Worm (Caenorhabditis elegans): Measurements from ENCODE around the gene rnp-3.

Gene rnp-3

DNA sequence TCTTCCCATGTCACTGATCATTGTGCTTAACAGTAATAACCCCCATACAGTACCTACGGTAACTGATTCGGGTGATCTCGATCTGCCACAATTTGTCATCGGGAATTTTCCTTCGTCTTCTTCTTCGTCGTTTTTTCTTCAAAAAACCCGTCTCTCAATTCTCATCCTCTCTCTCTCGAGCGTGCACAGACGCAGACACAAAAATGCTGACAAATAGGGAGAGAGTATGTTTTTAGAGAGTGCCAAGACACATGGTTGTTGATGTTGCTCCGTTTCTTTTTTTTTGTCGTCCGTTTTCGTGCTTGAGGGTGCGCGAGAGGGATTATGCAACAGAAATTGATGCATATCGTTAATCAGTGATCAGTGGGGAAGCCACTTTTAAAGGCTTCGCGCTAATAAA, 41.5 kb downstream of the rnp-3 start:
- TF ChIP-seq med-1 (GFP tag; optimal IDR thresholded peaks at IDR 0.05; ENCODE audit: insufficient read depth) (no peak), flt-1 (GFP tag; IDR thresholded peaks at IDR 0.05) (no peak), klf-2 (GFP tag; conservative IDR thresholded peaks at IDR 0.05) (no peak), ref-1 (GFP tag; conservative IDR thresholded peaks at IDR 0.05) (no peak), cog-1 (tag; optimal IDR thresholded peaks at IDR 0.05) (no peak), tab-1 (GFP tag; IDR thresholded peaks at IDR 0.05) (no peak), ztf-23 (GFP tag; IDR thresholded peaks at IDR 0.05) (no peak), ztf-29 (GFP tag; IDR thresholded peaks at IDR 0.05) (no peak), T22C8.4 (GFP tag; IDR thresholded peaks at IDR 0.05) (no peak)

DNA sequence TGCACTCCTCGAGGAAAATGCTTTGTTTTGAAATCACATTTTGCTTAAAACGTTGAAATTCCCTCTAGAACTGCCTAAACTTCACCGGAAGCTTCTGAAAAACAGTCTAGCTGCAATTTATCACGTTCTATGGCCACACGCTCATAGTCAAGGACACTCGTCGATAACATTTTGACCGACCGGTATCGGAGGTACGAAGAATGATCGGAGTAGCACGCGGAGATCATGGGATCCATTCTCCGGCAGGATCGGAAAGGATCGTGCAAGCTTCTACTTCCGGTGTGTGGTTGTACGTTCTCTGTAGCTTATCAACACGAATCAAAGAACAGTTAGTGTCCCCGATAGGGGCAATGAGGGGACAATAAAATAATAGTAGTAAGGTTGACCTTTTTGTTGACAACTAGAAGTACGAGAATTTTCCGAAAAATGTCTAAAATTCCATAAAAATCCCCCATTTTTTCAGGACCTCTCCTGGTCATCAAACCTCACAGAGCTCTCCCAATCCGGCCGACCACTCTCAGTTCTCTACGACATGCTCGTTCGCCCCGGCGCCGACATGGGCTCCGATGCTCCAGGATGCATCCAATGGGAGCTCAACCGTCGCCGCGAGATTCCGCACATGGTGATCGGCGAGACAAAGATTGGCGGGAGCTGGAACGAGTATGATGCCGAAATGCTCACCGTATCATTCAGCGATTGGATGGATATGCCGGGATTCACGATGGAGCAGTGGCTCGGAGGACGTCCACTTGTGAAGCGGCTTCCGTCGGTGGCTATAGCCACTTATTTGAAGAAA, 42.4 kb downstream of the rnp-3 start:
- TF ChIP-seq klf-2 (GFP tag; conservative IDR thresholded peaks at IDR 0.05) = no peak
- no peak for TF ChIP-seq flt-1 (GFP tag; IDR thresholded peaks at IDR 0.05)

DNA sequence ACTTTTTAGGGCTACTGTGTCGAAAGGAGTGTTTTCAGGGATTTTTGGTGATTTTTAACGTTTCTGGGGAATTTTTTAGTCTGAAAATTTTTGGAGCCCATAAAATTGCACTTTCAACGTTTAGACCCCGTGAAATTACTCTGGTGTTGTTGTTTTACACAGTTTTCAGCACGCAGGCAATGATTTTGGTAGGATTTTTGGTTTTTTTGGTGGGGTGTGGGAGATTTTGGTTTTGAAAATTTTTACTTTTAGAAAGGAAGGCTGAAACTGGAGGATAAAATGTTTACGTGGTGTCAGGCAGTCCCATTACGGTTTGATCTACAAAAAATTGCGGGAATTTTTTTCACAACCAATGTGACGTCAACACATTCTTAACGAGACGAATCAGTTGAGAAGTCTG, 44.4 kb downstream of the rnp-3 start:
- TF ChIP-seq klf-2 (GFP tag; conservative IDR thresholded peaks at IDR 0.05) = no peak
- no peak for TF ChIP-seq T22C8.4 (GFP tag; IDR thresholded peaks at IDR 0.05)
- no peak for TF ChIP-seq ztf-23 (GFP tag; IDR thresholded peaks at IDR 0.05)
- no peak for TF ChIP-seq flt-1 (GFP tag; IDR thresholded peaks at IDR 0.05)
- TF ChIP-seq ztf-29 (GFP tag; IDR thresholded peaks at IDR 0.05) = no peak
- TF ChIP-seq ref-1 (GFP tag; conservative IDR thresholded peaks at IDR 0.05) = no peak
- TF ChIP-seq tab-1 (GFP tag; IDR thresholded peaks at IDR 0.05) = no peak
- no peak for TF ChIP-seq cog-1 (tag; optimal IDR thresholded peaks at IDR 0.05)
- TF ChIP-seq med-1 (GFP tag; optimal IDR thresholded peaks at IDR 0.05; ENCODE audit: insufficient read depth) = no peak

DNA sequence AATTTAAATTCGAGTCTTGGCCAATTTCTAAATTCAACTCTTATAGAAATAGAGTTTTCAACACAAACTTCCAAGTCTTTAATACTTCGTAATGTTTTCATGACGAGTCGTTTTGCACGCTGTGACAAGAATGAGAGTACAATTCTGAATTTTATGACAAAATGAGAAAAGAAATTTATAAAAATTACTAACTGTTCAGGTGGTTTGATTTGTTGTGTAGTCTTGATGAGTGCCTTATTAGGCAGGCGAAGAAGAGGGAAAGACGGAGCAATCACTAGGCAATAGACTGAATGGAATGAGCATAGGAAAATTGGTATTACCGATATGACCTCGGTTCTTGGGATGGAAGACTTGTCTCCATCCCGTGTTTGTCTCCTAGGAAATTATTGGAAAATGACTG, 46.1 kb downstream of the rnp-3 start, which contains the start of gene F30B5.11:
TSS of gene F30B5.11 (minus strand) at position 101 of the 400 bp plus-strand sequence.
- no peak for TF ChIP-seq cog-1 (tag; optimal IDR thresholded peaks at IDR 0.05)
- no peak for TF ChIP-seq ztf-29 (GFP tag; IDR thresholded peaks at IDR 0.05)
- no peak for TF ChIP-seq T22C8.4 (GFP tag; IDR thresholded peaks at IDR 0.05)
- TF ChIP-seq ref-1 (GFP tag; conservative IDR thresholded peaks at IDR 0.05) = no peak
- TF ChIP-seq klf-2 (GFP tag; conservative IDR thresholded peaks at IDR 0.05) = no peak
- TF ChIP-seq ztf-23 (GFP tag; IDR thresholded peaks at IDR 0.05) = no peak
- no peak for TF ChIP-seq flt-1 (GFP tag; IDR thresholded peaks at IDR 0.05)
- no peak for TF ChIP-seq med-1 (GFP tag; optimal IDR thresholded peaks at IDR 0.05; ENCODE audit: insufficient read depth)
- no peak for TF ChIP-seq tab-1 (GFP tag; IDR thresholded peaks at IDR 0.05)

DNA sequence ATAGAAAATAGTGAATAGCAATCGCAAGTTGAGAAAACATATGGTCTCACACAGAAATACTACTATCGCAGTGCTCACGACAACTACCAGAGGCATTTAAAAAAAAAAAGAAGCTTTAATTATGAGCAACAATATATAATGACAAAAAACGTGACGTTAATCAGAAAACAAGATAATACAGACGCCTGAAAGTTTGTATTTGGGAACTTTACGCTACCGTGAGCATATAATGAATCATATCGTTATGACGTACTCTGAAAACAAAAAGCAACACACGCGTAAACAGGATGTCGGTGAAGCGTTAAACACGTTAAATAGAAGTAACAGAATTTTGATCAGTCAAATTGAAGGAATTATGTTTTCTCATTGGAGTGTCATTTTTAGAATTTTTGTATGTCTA, 52.0 kb downstream of the rnp-3 start, which contains the start of gene srbc-71:
TSS of gene srbc-71 (minus strand) at position 101 of the 400 bp plus-strand sequence.
- TF ChIP-seq ztf-23 (GFP tag; IDR thresholded peaks at IDR 0.05) = no peak
- no peak for TF ChIP-seq flt-1 (GFP tag; IDR thresholded peaks at IDR 0.05)

All from whole organism, midembryonic.